Fruit fly (Drosophila melanogaster) whole organism, wandering third instar larva: ENCODE data around the gene Pka-C2.

Experiments used
- Abd-B ChIP-seq: fragments of >200 bp; optimal IDR thresholded peaks from 2 replicates; lab custom pipeline; 2017; ENCODE audit warnings: missing biosample characterization, missing genetic modification characterization
- CG32264 ChIP-seq: fragments of 200-800 bp; sonication (Bioruptor generic); optimal IDR thresholded peaks from 2 replicates; lab custom pipeline; 2016; ENCODE audit warnings: missing biosample characterization, missing genetic modification characterization
- Dfd ChIP-seq: fragments of >200 bp; optimal IDR thresholded peaks from 2 replicates; lab custom pipeline; 2017; ENCODE audit warnings: missing biosample characterization, missing genetic modification characterization
- Hnf4 ChIP-seq: fragments of 200-800 bp; sonication (Bioruptor generic); optimal IDR thresholded peaks from 2 replicates; lab custom pipeline; 2016; ENCODE audit warnings: missing biosample characterization, mild to moderate bottlenecking, missing genetic modification characterization
- N ChIP-seq: fragments of >200 bp; optimal IDR thresholded peaks from 2 replicates; lab custom pipeline; 2018; ENCODE audit warnings: missing biosample characterization, missing external identifiers, missing genetic modification characterization
- OdsH ChIP-seq: fragments of 200-800 bp; sonication (Bioruptor generic); optimal IDR thresholded peaks from 2 replicates; lab custom pipeline; 2016; ENCODE audit warnings: missing biosample characterization, mild to moderate bottlenecking, missing genetic modification characterization
- Sp1 ChIP-seq: fragments of 200-800 bp; sonication (Bioruptor generic); optimal IDR thresholded peaks from 3 replicates; lab custom pipeline; 2019; ENCODE audit warnings: missing biosample characterization, mild to moderate bottlenecking, missing genetic modification characterization, moderate library complexity
- br ChIP-seq: fragments of 200-800 bp; sonication (Bioruptor generic); optimal IDR thresholded peaks from 2 replicates; lab custom pipeline; 2016; ENCODE audit warnings: missing biosample characterization, missing genetic modification characterization
- brk ChIP-seq: fragments of 200-800 bp; sonication (Bioruptor generic); optimal IDR thresholded peaks from 2 replicates; lab custom pipeline; 2016; ENCODE audit warnings: missing biosample characterization, mild to moderate bottlenecking, missing genetic modification characterization
- fru ChIP-seq: fragments of 200-800 bp; sonication (Bioruptor generic); optimal IDR thresholded peaks from 3 replicates; lab custom pipeline; 2016; ENCODE audit warnings: missing biosample characterization, mild to moderate bottlenecking, missing genetic modification characterization
- jim ChIP-seq: fragments of 175-275, 200-325 bp; sonication (Bioruptor generic); optimal IDR thresholded peaks from 2 replicates; lab custom pipeline; 2016; ENCODE audit warnings: missing biosample characterization, mild to moderate bottlenecking, missing genetic modification characterization
- psq ChIP-seq: fragments of 200-800 bp; sonication (Bioruptor generic); optimal IDR thresholded peaks from 3 replicates; lab custom pipeline; 2017; ENCODE audit warnings: missing biosample characterization, mild to moderate bottlenecking, missing genetic modification characterization, moderate library complexity
- sv ChIP-seq: fragments of 200-800 bp; sonication (Bioruptor generic); optimal IDR thresholded peaks from 3 replicates; lab custom pipeline; 2016; ENCODE audit warnings: missing biosample characterization, missing genetic modification characterization

DNA sequence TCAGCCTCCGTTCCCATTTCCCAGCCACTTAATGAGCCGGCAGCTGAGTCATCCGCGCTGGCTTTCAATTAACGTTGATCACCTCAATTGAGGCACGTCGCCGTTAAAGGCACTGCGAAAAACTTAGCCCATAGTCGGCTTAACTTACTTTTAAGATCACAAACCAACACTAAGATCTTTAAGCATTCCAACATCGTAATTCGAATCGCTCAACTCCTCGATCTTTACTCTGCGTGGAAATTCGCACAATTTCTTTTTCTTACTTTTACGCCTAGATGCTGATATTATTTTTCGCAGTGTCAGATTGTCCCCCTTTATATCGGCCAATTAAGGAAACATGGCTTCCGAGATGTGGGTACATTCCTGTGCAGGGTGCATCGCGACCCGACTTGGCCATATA, 25.4 kb upstream of the Pka-C2 start:
- TF ChIP-seq Dfd (GFP tag; lab: Kevin White, UChicago): no peak
- no peak for TF ChIP-seq psq (GFP tag; lab: Kevin White, UChicago)
- no peak for TF ChIP-seq Abd-B (GFP tag; lab: Kevin White, UChicago)
- TF ChIP-seq OdsH: no peak
- TF ChIP-seq Sp1 (GFP tag; lab: Kevin White, UChicago): no peak
- TF ChIP-seq sv: no peak
- no peak for TF ChIP-seq br (GFP tag; lab: Kevin White, UChicago)
- no peak for TF ChIP-seq fru (GFP tag; lab: Kevin White, UChicago)
- TF ChIP-seq Hnf4 (GFP tag; lab: Kevin White, UChicago): no peak
- TF ChIP-seq jim: no peak
- no peak for TF ChIP-seq brk (GFP tag; lab: Kevin White, UChicago)
- no peak for TF ChIP-seq N (GFP tag; lab: Kevin White, UChicago)
- no peak for TF ChIP-seq CG32264
